Worm (Caenorhabditis elegans): Measurements from ENCODE around the gene lys-4.

DNA sequence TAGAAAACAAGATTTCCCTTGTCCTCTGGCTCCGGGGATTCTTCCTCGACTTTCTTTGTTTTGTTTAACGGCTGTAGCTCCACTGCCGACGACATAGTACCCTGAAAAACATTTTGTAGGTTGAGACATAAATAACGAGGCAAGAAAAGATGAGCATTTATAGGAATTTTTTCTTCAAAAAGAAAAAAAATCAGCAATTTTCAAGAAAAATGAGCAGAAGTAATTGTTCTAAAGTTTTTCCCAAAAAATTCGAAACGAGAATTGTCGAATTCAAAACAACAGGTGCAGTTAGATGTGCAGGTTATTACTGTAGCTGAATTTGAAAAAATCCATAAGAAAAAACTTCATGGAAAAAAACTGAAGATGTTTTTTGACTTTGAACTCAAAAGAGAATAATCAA is 32.4 kb upstream of the lys-4 start, which contains the start of gene ent-1:
- TF ChIP-seq snpc-4 (tag; optimal IDR thresholded peaks at IDR 0.05) (no peak), nhr-23 (tag; optimal IDR thresholded peaks at IDR 0.05) (no peak), ceh-82 (tag; optimal IDR thresholded peaks at IDR 0.05) (no peak), nhr-12 (tag; optimal IDR thresholded peaks at IDR 0.05) (no peak), dmd-4 (tag; optimal IDR thresholded peaks at IDR 0.05) (no peak), Y55F3AM.14 (GFP tag; optimal IDR thresholded peaks at IDR 0.05) (no peak), unc-62 (GFP tag; optimal IDR thresholded peaks at IDR 0.05) (no peak), C34F6.9 (tag; optimal IDR thresholded peaks at IDR 0.05) (no peak), skn-1 (tag; optimal IDR thresholded peaks at IDR 0.05) (no peak), nhr-237 (tag; optimal IDR thresholded peaks at IDR 0.05) (no peak), ama-1 (optimal IDR thresholded peaks at IDR 0.05) (no peak)

Measured in whole organism, L2 larva.